Worm (Caenorhabditis elegans) whole organism, mixed stage, embryonic: ENCODE measurements around the gene sri-62.

ENCODE experiments used
- ceh-83 ChIP-seq: fragments of 200-800 bp; sonication (Bioruptor generic); optimal IDR thresholded peaks from 2 replicates; lab custom pipeline; 2018; ENCODE audit warnings: mild to moderate bottlenecking, missing genetic modification characterization, missing compliant biosample characterization
- cnd-1 ChIP-seq: fragments of 200-800 bp; sonication (Bioruptor generic); optimal IDR thresholded peaks from 2 replicates; lab custom pipeline; 2018; ENCODE audit warnings: mild to moderate bottlenecking, missing genetic modification characterization, missing compliant biosample characterization
- ham-2 ChIP-seq: fragments of 200-800 bp; sonication (Bioruptor generic); optimal IDR thresholded peaks from 2 replicates; lab custom pipeline; 2018; ENCODE audit warnings: mild to moderate bottlenecking, missing genetic modification characterization, missing compliant biosample characterization
- lin-32 ChIP-seq: fragments of 200-800 bp; sonication (Bioruptor generic); optimal IDR thresholded peaks from 2 replicates; lab custom pipeline; 2018; ENCODE audit warnings: mild to moderate bottlenecking, missing genetic modification characterization, missing compliant biosample characterization
- lsy-2 ChIP-seq: fragments of 150-350 bp; optimal IDR thresholded peaks from 2 replicates; lab custom pipeline; 2014; ENCODE audit warnings: missing biosample characterization, missing genetic modification characterization
- mep-1 ChIP-seq: fragments of 150-350 bp; optimal IDR thresholded peaks from 2 replicates; lab custom pipeline; 2017; ENCODE audit warnings: missing biosample characterization, missing genetic modification reagents, missing genetic modification characterization, inconsistent platforms
- nhr-12 ChIP-seq: fragments of 150-350 bp; optimal IDR thresholded peaks from 2 replicates; lab custom pipeline; 2014; ENCODE audit warnings: missing biosample characterization, missing genetic modification characterization
- nhr-237 ChIP-seq: fragments of 150-350 bp; optimal IDR thresholded peaks from 2 replicates; lab custom pipeline; 2014; ENCODE audit warnings: missing biosample characterization, missing genetic modification characterization
- pha-4 ChIP-seq: fragments of 150-350 bp; optimal IDR thresholded peaks from 2 replicates; lab custom pipeline; 2018; ENCODE audit warnings: missing biosample characterization, missing genetic modification reagents, missing genetic modification characterization
- snpc-4 ChIP-seq: fragments of 150-350 bp; optimal IDR thresholded peaks from 2 replicates; lab custom pipeline; 2014; ENCODE audit warnings: missing biosample characterization, missing genetic modification characterization
- unc-62 ChIP-seq: fragments of 150-350 bp; optimal IDR thresholded peaks from 2 replicates; lab custom pipeline; 2014; ENCODE audit warnings: missing biosample characterization, missing genetic modification reagents, missing genetic modification characterization
- ztf-11 ChIP-seq: fragments of 150-350 bp; optimal IDR thresholded peaks from 2 replicates; lab custom pipeline; 2014; ENCODE audit warnings: missing biosample characterization, missing genetic modification characterization

DNA sequence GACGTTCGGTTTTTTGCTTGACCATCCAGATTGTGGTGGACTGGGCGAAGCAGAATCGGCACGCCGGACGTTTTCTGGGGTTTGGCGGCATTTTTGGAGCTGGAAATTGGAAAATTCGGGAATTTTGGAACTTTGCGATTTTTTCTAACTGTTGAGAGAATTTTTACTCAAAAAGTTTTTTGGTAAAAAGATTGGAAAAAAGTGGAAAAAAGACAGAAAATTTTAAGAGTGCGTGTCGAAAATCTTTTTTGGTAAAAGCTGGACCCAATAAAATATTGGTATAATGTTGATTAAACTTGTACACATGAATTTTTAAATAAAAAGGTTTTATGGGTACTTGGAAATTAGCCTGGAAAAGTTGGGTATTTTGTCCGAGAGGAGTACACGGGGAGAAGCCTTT is 44.0 kb upstream of the sri-62 start, which contains the start of gene T05A8.7:
- TF ChIP-seq ztf-11 (no peak), lsy-2 (tag; lab: Kevin White, UChicago) (no peak), nhr-12 (tag; lab: Kevin White, UChicago) (no peak), pha-4 (tag; lab: Kevin White, UChicago) (no peak), unc-62 (GFP tag; lab: Kevin White, UChicago) (no peak), snpc-4 (tag; lab: Kevin White, UChicago) (no peak), ham-2 (GFP tag; lab: Kevin White, UChicago) (no peak), mep-1 (tag; lab: Kevin White, UChicago) (no peak), nhr-237 (no peak), lin-32 (GFP tag; lab: Kevin White, UChicago) (no peak), cnd-1 (no peak), ceh-83 (no peak)
